Worm (Caenorhabditis elegans): ENCODE measurements around the gene B0554.2.

- TF ChIP-seq hlh-1 (tag; optimal IDR thresholded peaks at IDR 0.05) = no peak
- no peak for TF ChIP-seq unc-39 (tag; optimal IDR thresholded peaks at IDR 0.05)
- no peak for TF ChIP-seq flh-1 (GFP tag; optimal IDR thresholded peaks at IDR 0.05)
- TF ChIP-seq unc-62 (GFP tag; optimal IDR thresholded peaks at IDR 0.05) = no peak
- no peak for TF ChIP-seq elt-3 (tag; optimal IDR thresholded peaks at IDR 0.05)
- TF ChIP-seq nhr-237 (tag; optimal IDR thresholded peaks at IDR 0.05) = no peak
- no peak for TF ChIP-seq tbx-8 (GFP tag; optimal IDR thresholded peaks at IDR 0.05)
- no peak for TF ChIP-seq ceh-83 (GFP tag; optimal IDR thresholded peaks at IDR 0.05)
Observed at ce11 chrV:467507-467906, 33.5 kb downstream of the B0554.2 start.

Measured in whole organism, mixed stage, embryonic.